Fruit fly (Drosophila melanogaster) whole organism, wandering third instar larva: ENCODE results near the gene Dhod.
A peak's percentile ranks its signal among the peaks of the same experiment; 100 is the strongest.

Source experiments
- Abd-B ChIP-seq: fragments of >200 bp; optimal IDR thresholded peaks from 2 replicates; lab custom pipeline; 2017; ENCODE audit warnings: missing biosample characterization, missing genetic modification characterization
- CG32264 ChIP-seq: fragments of 200-800 bp; sonication (Bioruptor generic); optimal IDR thresholded peaks from 2 replicates; lab custom pipeline; 2016; ENCODE audit warnings: missing biosample characterization, missing genetic modification characterization
- CG9705 ChIP-seq: fragments of 200-800 bp; sonication (Bioruptor generic); optimal IDR thresholded peaks from 2 replicates; lab custom pipeline; 2018; ENCODE audit warnings: missing biosample characterization, mild to moderate bottlenecking, missing genetic modification characterization
- CrebA ChIP-seq: fragments of 200-800 bp; sonication (Bioruptor generic); optimal IDR thresholded peaks from 2 replicates; lab custom pipeline; 2016; ENCODE audit warnings: missing biosample characterization, mild to moderate bottlenecking, missing genetic modification characterization, borderline replicate concordance
- Dfd ChIP-seq: fragments of >200 bp; optimal IDR thresholded peaks from 2 replicates; lab custom pipeline; 2017; ENCODE audit warnings: missing biosample characterization, missing genetic modification characterization
- Dif ChIP-seq: fragments of 200-275, 200-300 bp; sonication (Bioruptor generic); optimal IDR thresholded peaks from 2 replicates; lab custom pipeline; 2018; ENCODE audit warnings: missing biosample characterization, missing genetic modification characterization; ENCODE audit not compliant: partially characterized antibody
- GATAd ChIP-seq: sonication (Bioruptor generic); optimal IDR thresholded peaks from 2 replicates; lab custom pipeline; 2016; ENCODE audit warnings: missing biosample characterization, missing genetic modification characterization
- HLH106 ChIP-seq: fragments of 200-800 bp; optimal IDR thresholded peaks from 3 replicates; lab custom pipeline; 2019; ENCODE audit warnings: missing biosample characterization, mild to moderate bottlenecking, missing genetic modification characterization, moderate library complexity
- Hnf4 ChIP-seq: fragments of 200-800 bp; sonication (Bioruptor generic); optimal IDR thresholded peaks from 2 replicates; lab custom pipeline; 2016; ENCODE audit warnings: missing biosample characterization, mild to moderate bottlenecking, missing genetic modification characterization
- Hr78 ChIP-seq: fragments of >200 bp; optimal IDR thresholded peaks from 2 replicates; lab custom pipeline; 2017; ENCODE audit warnings: missing biosample characterization, missing genetic modification characterization
- Hr83 ChIP-seq: fragments of 200-300 bp; sonication (Bioruptor generic); optimal IDR thresholded peaks from 2 replicates; lab custom pipeline; 2016; ENCODE audit warnings: missing biosample characterization, mild to moderate bottlenecking, missing genetic modification characterization, moderate library complexity; ENCODE audit not compliant: poor library complexity, severe bottlenecking
- Jra ChIP-seq: sonication (Bioruptor generic); optimal IDR thresholded peaks from 2 replicates; lab custom pipeline; 2016; ENCODE audit warnings: missing biosample characterization, missing genetic modification characterization
- Mio ChIP-seq: sonication (Bioruptor generic); optimal IDR thresholded peaks from 2 replicates; lab custom pipeline; 2016; ENCODE audit warnings: missing biosample characterization, missing genetic modification characterization
- Myc ChIP-seq: fragments of >200 bp; optimal IDR thresholded peaks from 2 replicates; lab custom pipeline; 2017
- N ChIP-seq: fragments of >200 bp; optimal IDR thresholded peaks from 2 replicates; lab custom pipeline; 2018; ENCODE audit warnings: missing biosample characterization, missing external identifiers, missing genetic modification characterization
- OdsH ChIP-seq: fragments of 200-800 bp; sonication (Bioruptor generic); optimal IDR thresholded peaks from 2 replicates; lab custom pipeline; 2016; ENCODE audit warnings: missing biosample characterization, mild to moderate bottlenecking, missing genetic modification characterization
- Rel ChIP-seq, 2 experiments: fragments of 200-800 bp; sonication (Bioruptor generic) in 1 of 2; optimal IDR thresholded peaks; 2 replicates in 1 of 2; 3 replicates in 1 of 2; lab custom pipeline; 2016 to 2019; ENCODE audit warnings: mild to moderate bottlenecking in 2 of 2, missing biosample characterization in 2 of 2, missing genetic modification characterization in 2 of 2, moderate library complexity in 1 of 2
- Sp1 ChIP-seq: fragments of 200-800 bp; sonication (Bioruptor generic); optimal IDR thresholded peaks from 3 replicates; lab custom pipeline; 2019; ENCODE audit warnings: missing biosample characterization, mild to moderate bottlenecking, missing genetic modification characterization, moderate library complexity
- Vsx2 ChIP-seq: fragments of 200-300, 225-300 bp; sonication (Bioruptor generic); optimal IDR thresholded peaks from 2 replicates; lab custom pipeline; 2018; ENCODE audit warnings: missing biosample characterization, missing genetic modification characterization; ENCODE audit not compliant: partially characterized antibody
- br ChIP-seq: fragments of 200-800 bp; sonication (Bioruptor generic); optimal IDR thresholded peaks from 2 replicates; lab custom pipeline; 2016; ENCODE audit warnings: missing biosample characterization, missing genetic modification characterization
- brk ChIP-seq: fragments of 200-800 bp; sonication (Bioruptor generic); optimal IDR thresholded peaks from 2 replicates; lab custom pipeline; 2016; ENCODE audit warnings: missing biosample characterization, mild to moderate bottlenecking, missing genetic modification characterization
- dl ChIP-seq, 2 experiments: fragments of 175-275, 200-275 bp in 1 of 2; fragments of 200-275 bp in 1 of 2; sonication (Bioruptor generic); optimal IDR thresholded peaks; lab custom pipeline; 2018; ENCODE audit warnings: mild to moderate bottlenecking in 2 of 2, missing biosample characterization in 2 of 2, missing genetic modification characterization in 2 of 2, moderate library complexity in 2 of 2; ENCODE audit not compliant: partially characterized antibody in 2 of 2, insufficient read depth in 1 of 2
- dmrt93B ChIP-seq: fragments of 200-800 bp; sonication (Bioruptor generic); optimal IDR thresholded peaks from 2 replicates; lab custom pipeline; 2018; ENCODE audit warnings: missing biosample characterization, mild to moderate bottlenecking, missing genetic modification characterization
- dsf ChIP-seq: sonication (Bioruptor generic); optimal IDR thresholded peaks from 2 replicates; lab custom pipeline; 2016; ENCODE audit warnings: missing biosample characterization, missing genetic modification characterization, borderline replicate concordance
- ey ChIP-seq: fragments of 200-800 bp; sonication (Bioruptor generic); optimal IDR thresholded peaks from 2 replicates; lab custom pipeline; 2016; ENCODE audit warnings: missing biosample characterization, missing genetic modification characterization
- foxo ChIP-seq, 2 experiments: fragments of 200-800 bp; sonication (Bioruptor generic); optimal IDR thresholded peaks; 2 replicates in 1 of 2; 3 replicates in 1 of 2; lab custom pipeline; 2016 to 2017; ENCODE audit warnings: missing biosample characterization in 2 of 2, missing genetic modification characterization in 2 of 2
- fru ChIP-seq: fragments of 200-800 bp; sonication (Bioruptor generic); optimal IDR thresholded peaks from 3 replicates; lab custom pipeline; 2016; ENCODE audit warnings: missing biosample characterization, mild to moderate bottlenecking, missing genetic modification characterization
- h ChIP-seq: fragments of 200-800 bp; sonication (Bioruptor generic); optimal IDR thresholded peaks from 3 replicates; lab custom pipeline; 2016; ENCODE audit warnings: missing biosample characterization, mild to moderate bottlenecking, missing genetic modification characterization
- jim ChIP-seq: fragments of 175-275, 200-325 bp; sonication (Bioruptor generic); optimal IDR thresholded peaks from 2 replicates; lab custom pipeline; 2016; ENCODE audit warnings: missing biosample characterization, mild to moderate bottlenecking, missing genetic modification characterization
- lola ChIP-seq: fragments of >200 bp; optimal IDR thresholded peaks from 2 replicates; lab custom pipeline; 2017; ENCODE audit warnings: missing biosample characterization, missing genetic modification characterization
- pan ChIP-seq: fragments of >200 bp; optimal IDR thresholded peaks from 2 replicates; lab custom pipeline; 2017
- psq ChIP-seq: fragments of 200-800 bp; sonication (Bioruptor generic); optimal IDR thresholded peaks from 3 replicates; lab custom pipeline; 2017; ENCODE audit warnings: missing biosample characterization, mild to moderate bottlenecking, missing genetic modification characterization, moderate library complexity
- rgr ChIP-seq: fragments of 200-800 bp; sonication (Bioruptor generic); optimal IDR thresholded peaks from 3 replicates; lab custom pipeline; 2016; ENCODE audit warnings: missing biosample characterization, mild to moderate bottlenecking, missing genetic modification characterization
- sage ChIP-seq: fragments of 200-800 bp; sonication (Bioruptor generic); optimal IDR thresholded peaks from 2 replicates; lab custom pipeline; 2016; ENCODE audit warnings: missing biosample characterization, mild to moderate bottlenecking, missing genetic modification characterization
- sv ChIP-seq: fragments of 200-800 bp; sonication (Bioruptor generic); optimal IDR thresholded peaks from 3 replicates; lab custom pipeline; 2016; ENCODE audit warnings: missing biosample characterization, missing genetic modification characterization
- tai ChIP-seq: sonication (Bioruptor generic); optimal IDR thresholded peaks from 2 replicates; lab custom pipeline; 2016; ENCODE audit warnings: missing biosample characterization, missing genetic modification characterization
- usp ChIP-seq: fragments of >200 bp; optimal IDR thresholded peaks from 2 replicates; lab custom pipeline; 2017; ENCODE audit warnings: missing biosample characterization, missing genetic modification characterization
- woc ChIP-seq: sonication (Bioruptor generic); optimal IDR thresholded peaks from 2 replicates; lab custom pipeline; 2016; ENCODE audit warnings: missing biosample characterization, mild to moderate bottlenecking, missing genetic modification characterization

Dhod gene

DNA sequence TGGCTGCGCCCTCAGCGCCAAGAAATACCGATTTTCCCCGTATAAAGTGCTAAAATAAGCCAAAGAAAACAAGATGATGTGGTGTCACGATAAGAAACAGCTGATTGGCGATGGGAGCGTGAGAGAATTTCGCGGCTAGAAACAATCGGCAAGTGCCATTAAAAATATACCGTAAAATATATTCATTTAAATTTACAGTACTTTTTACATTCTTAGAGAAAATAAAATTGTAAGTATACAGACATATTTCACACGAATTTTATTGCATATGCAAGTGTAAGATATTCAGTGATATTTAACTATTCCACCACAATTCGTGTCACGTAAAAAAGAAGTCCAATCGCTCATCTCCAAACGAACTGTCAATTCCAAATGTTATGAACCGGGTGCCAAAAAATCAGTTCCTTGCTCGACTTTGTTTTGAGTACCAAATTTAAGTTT lies 23.9 kb upstream of the Dhod start, which contains the start of the genes Unc50, CG11755 and CG8043 (continued):
- peak; percentile 86 for TF ChIP-seq h (GFP tag; lab: Kevin White, UChicago)
- peak; percentile 47 for TF ChIP-seq Hr83 (GFP tag; lab: Kevin White, UChicago)
- TF ChIP-seq ey, result peak; percentile 74
- peak; percentile 72 for TF ChIP-seq sv
- no peak for TF ChIP-seq GATAd
- no peak for TF ChIP-seq CrebA (GFP tag; lab: Kevin White, UChicago)
- no peak for TF ChIP-seq jim
- peak; percentile 24 for TF ChIP-seq Myc (lab: Kevin White, UChicago)

DNA sequence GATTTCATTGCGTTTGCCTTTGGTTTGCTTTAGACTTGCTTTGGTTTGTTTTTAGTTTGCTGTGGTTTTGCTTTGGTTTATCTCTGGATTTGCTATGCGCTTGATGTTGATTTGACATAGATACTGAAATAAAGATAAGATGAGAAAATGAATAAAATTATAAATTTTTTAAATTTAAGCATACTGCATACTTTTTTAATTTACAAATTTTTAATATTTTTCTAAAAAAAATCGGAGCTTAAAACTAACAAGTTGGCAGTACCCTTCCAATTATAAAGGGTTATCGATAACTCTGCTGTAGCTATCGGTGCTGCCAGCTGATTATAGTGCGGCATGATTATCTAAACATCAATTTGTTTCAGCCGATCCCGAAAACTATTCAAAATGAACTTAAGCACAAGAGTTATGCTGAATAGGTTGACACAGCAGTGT lies 21.1 kb upstream of the Dhod start, which contains the start of gene mRpL19:
TSS of gene mRpL19 (plus strand) at position 307 of the 432 bp plus-strand sequence.
- TF ChIP-seq Rel (GFP tag; optimal IDR thresholded peaks at IDR 0.05; lab: Kevin White, UChicago) (no peak), Rel (tag; optimal IDR thresholded peaks at IDR 0.05; lab: Kevin White, UChicago) (peak; percentile 0), sv (no peak), Hr78 (GFP tag; lab: Kevin White, UChicago) (no peak), Abd-B (no peak), OdsH (GFP tag; lab: Kevin White, UChicago) (peak; percentile 31), fru (peak; percentile 28), woc (GFP tag; lab: Kevin White, UChicago) (peak; percentile 15), sage (GFP tag; lab: Kevin White, UChicago) (peak; percentile 37), dmrt93B (GFP tag; lab: Kevin White, UChicago) (no peak), Mio (GFP tag; lab: Kevin White, UChicago) (no peak), ey (no peak), Sp1 (peak; percentile 43), jim (no peak), psq (GFP tag; lab: Kevin White, UChicago) (peak; percentile 15), h (GFP tag; lab: Kevin White, UChicago) (peak; percentile 22), GATAd (no peak), Hnf4 (peak; percentile 26), CG9705 (GFP tag; lab: Kevin White, UChicago) (no peak), foxo (GFP tag; optimal IDR thresholded peaks at IDR 0.05; lab: Kevin White, UChicago) (peak in 1 of 2 experiments; percentile 45), CrebA (GFP tag; lab: Kevin White, UChicago) (no peak), HLH106 (peak; percentile 50)

DNA sequence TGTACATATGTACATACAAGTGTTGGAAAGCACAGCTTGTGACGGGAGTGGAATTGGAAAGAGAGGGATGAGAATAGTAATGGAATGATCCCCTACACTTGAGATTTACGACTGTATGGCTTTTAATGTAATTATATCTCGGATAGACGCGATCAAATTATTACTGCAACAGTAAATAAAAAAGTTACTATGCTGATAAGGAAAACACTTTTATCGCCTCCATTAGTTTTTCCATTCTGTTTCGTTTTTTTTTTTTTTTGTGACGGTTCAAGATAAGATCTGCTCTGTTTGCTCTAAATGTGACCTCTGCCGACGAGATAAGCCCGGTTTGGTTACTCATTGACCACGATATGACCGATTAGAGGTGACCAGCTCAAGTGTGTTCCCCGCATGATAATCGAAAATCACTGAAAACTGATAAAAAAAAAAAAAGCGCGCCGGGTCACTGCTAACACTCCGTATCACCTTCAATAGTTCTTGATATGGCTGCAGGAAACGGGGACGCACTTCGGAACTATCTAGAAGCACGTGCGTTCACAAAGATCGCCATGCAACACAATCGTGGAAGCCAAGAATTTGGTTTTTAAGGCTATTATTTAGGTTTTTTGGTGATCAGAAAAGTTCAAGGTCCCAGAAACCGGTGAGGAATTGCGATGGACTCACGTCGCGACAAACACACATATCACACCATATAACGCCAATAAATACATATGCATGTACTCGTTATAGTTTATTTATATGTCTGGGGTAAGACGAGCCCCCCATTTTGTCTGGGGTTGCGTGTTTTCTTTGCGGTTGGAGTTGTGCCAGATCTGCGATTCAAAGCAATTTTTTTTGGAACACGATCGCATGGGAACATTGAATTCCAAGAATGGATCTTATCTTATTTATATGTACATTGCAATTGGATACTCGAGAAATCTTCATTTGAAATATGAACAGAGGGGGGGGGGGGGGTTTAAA lies 18.1 kb upstream of the Dhod start, which contains the start of gene p:
TSS of gene p (minus strand) at position 156 of the 963 bp plus-strand sequence.
- TF ChIP-seq CG32264 (GFP tag; lab: Kevin White, UChicago), result no peak
- no peak for TF ChIP-seq lola (GFP tag; lab: Kevin White, UChicago)
- no peak for TF ChIP-seq dmrt93B (GFP tag; lab: Kevin White, UChicago)
- TF ChIP-seq sage (GFP tag; lab: Kevin White, UChicago), result peak; percentile 11
- TF ChIP-seq Sp1, result no peak
- TF ChIP-seq N, result no peak
- peak; percentile 55 for TF ChIP-seq woc (GFP tag; lab: Kevin White, UChicago)
- peak; percentile 6 for TF ChIP-seq dsf
- TF ChIP-seq Jra (GFP tag; lab: Kevin White, UChicago), result peak; percentile 18
- TF ChIP-seq HLH106, result no peak
- TF ChIP-seq CrebA (GFP tag; lab: Kevin White, UChicago), result no peak
- TF ChIP-seq sv, result no peak
- TF ChIP-seq GATAd, result no peak
- TF ChIP-seq Abd-B, result no peak
- TF ChIP-seq Myc (lab: Kevin White, UChicago), result no peak
- TF ChIP-seq pan (lab: Kevin White, UChicago), result no peak
- peak; percentile 83 for TF ChIP-seq fru
- TF ChIP-seq usp (GFP tag; lab: Kevin White, UChicago), result no peak
- TF ChIP-seq Vsx2 (GFP tag; lab: Kevin White, UChicago), result no peak
- TF ChIP-seq ey, result peak; percentile 1
- TF ChIP-seq tai (GFP tag; lab: Kevin White, UChicago), result no peak
- peak; percentile 9 for TF ChIP-seq Hr83 (GFP tag; lab: Kevin White, UChicago)
- peak; percentile 21 for TF ChIP-seq Hnf4
- no peak for TF ChIP-seq Dif (GFP tag; lab: Kevin White, UChicago)
- TF ChIP-seq Rel (GFP tag; optimal IDR thresholded peaks at IDR 0.05; lab: Kevin White, UChicago), result no peak
- TF ChIP-seq Rel (tag; optimal IDR thresholded peaks at IDR 0.05; lab: Kevin White, UChicago), result no peak
- TF ChIP-seq h (GFP tag; lab: Kevin White, UChicago), result peak; percentile 33
- no peak for TF ChIP-seq Hr78 (GFP tag; lab: Kevin White, UChicago)
- no peak for TF ChIP-seq CG9705 (GFP tag; lab: Kevin White, UChicago)
- no peak for TF ChIP-seq jim
- TF ChIP-seq Mio (GFP tag; lab: Kevin White, UChicago), result no peak
- TF ChIP-seq rgr, result peak; percentile 61
- no peak for TF ChIP-seq br (GFP tag; lab: Kevin White, UChicago)
- TF ChIP-seq brk (GFP tag; lab: Kevin White, UChicago), result no peak
- no peak for TF ChIP-seq dl (GFP tag; optimal IDR thresholded peaks at IDR 0.05; lab: Kevin White, UChicago; ENCODE audit: insufficient read depth in 1 of 2, partially characterized antibody in 2 of 2)
- TF ChIP-seq foxo (GFP tag; optimal IDR thresholded peaks at IDR 0.05; lab: Kevin White, UChicago), result peak in 1 of 2 experiments; percentile 62
- TF ChIP-seq psq (GFP tag; lab: Kevin White, UChicago), result no peak
- TF ChIP-seq Dfd, result no peak
- TF ChIP-seq OdsH (GFP tag; lab: Kevin White, UChicago), result peak; percentile 47
